Fruit fly (Drosophila melanogaster): ENCODE measurements around the gene CG43245.

dm6 chr3L:10781323-10781722 is 9.6 kb downstream of the CG43245 start:
- TF ChIP-seq CTCF (optimal IDR thresholded peaks at IDR 0.05) (no peak), CG8478 (optimal IDR thresholded peaks at IDR 0.05) (no peak)
